Worm (Caenorhabditis elegans): Measurements from ENCODE around the gene Y73B3A.20.
A peak's percentile ranks its signal among the peaks of the same experiment; 100 is the strongest.
"Not testable (repeated sequence)": the region's sequence is repeated elsewhere in the genome, so short reads cannot be mapped to it uniquely, and the experiment has no call there.

Y73B3A.20 gene

DNA sequence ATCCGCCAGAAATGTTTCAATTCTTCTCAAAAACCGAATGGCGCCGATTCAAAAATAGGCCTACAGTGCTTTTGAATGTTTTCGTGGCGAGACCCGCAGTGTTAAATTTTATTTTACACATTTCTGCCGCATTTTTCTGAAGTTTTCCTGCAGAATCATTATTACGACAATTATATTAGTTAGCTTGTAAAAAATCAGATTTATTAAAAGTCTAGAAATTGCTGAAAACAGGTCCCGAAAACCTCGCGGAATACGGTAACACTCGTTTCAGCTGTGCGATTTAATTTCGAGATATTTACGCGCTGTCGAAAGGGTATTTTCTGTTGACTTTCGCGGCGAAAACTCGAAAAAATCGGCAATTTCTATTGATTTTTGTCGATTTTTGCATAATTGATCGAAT, at the start of gene Y73B3A.20:
Y73B3A.20 (plus strand) TSS at position 207 of the 400 bp plus-strand sequence.
- TF ChIP-seq unc-39, elt-3, nhr-28 (tag; optimal IDR thresholded peaks at IDR 0.05): not testable (repeated sequence)

DNA sequence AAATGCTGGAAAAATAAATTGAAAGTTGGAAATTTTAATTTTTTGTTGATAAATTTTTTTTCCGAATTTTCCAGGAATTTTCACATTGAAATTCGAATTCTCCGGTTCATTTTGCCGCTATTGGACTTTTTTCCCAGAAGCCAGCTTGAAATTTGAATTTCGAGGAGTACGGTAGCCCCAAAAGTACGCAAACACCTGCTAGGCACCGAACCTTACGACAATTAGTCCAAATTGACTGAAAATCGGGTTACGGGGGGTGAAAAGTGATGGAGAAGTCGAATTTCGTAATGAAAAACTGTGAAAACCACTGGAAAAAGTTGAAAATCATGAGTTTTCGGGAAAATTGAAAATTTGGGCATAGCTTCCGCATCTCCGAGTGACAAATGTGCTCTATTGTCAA, 37.3 kb upstream of the Y73B3A.20 start:
- TF ChIP-seq nhr-2 (tag; optimal IDR thresholded peaks at IDR 0.05) (no peak), tbx-8 (GFP tag; optimal IDR thresholded peaks at IDR 0.05) (no peak), sem-2 (GFP tag; optimal IDR thresholded peaks at IDR 0.05) (no peak), ztf-11 (tag; optimal IDR thresholded peaks at IDR 0.05) (no peak), elt-3 (tag; optimal IDR thresholded peaks at IDR 0.05) (no peak), drap-1 (GFP tag; optimal IDR thresholded peaks at IDR 0.05) (no peak), nhr-12 (tag; optimal IDR thresholded peaks at IDR 0.05) (no peak), ham-2 (GFP tag; optimal IDR thresholded peaks at IDR 0.05) (no peak), nhr-237 (tag; optimal IDR thresholded peaks at IDR 0.05) (no peak), unc-62 (GFP tag; optimal IDR thresholded peaks at IDR 0.05) (no peak), snpc-4 (tag; optimal IDR thresholded peaks at IDR 0.05) (no peak), lsy-2 (tag; optimal IDR thresholded peaks at IDR 0.05) (no peak), zip-8 (tag; optimal IDR thresholded peaks at IDR 0.05) (no peak), pha-4 (tag; optimal IDR thresholded peaks at IDR 0.05) (no peak), nhr-76 (tag; optimal IDR thresholded peaks at IDR 0.05) (no peak), mls-2 (tag; optimal IDR thresholded peaks at IDR 0.05) (no peak), M03D4.4 (tag; optimal IDR thresholded peaks at IDR 0.05) (no peak)

DNA sequence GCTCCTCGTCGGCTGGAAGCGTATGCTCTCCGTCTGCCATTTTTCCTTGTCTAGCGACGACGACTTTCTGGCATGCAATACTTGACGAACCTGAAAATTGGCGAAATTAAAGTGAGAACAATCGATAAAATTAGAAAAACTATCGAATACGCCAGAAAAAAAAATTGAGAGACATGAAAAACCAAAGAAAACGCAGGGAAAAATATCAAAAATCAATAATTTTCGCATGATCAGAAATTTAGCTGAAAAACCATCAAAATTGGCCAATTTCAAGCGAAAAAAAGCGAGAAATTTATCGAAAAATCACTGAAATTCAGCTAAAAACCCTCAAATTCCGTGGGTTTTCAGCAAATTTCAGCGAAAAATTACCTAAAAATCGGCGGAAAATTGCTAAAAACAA, 657 bp upstream of the Y73B3A.20 start, which contains the start of gene Y73B3A.1:
Y73B3A.1 (minus strand) TSS at position 101 of the 400 bp plus-strand sequence.
- TF ChIP-seq hlh-1 (tag; optimal IDR thresholded peaks at IDR 0.05); lsy-2 (tag; optimal IDR thresholded peaks at IDR 0.05); ceh-83 (GFP tag; optimal IDR thresholded peaks at IDR 0.05): not testable (repeated sequence)

DNA sequence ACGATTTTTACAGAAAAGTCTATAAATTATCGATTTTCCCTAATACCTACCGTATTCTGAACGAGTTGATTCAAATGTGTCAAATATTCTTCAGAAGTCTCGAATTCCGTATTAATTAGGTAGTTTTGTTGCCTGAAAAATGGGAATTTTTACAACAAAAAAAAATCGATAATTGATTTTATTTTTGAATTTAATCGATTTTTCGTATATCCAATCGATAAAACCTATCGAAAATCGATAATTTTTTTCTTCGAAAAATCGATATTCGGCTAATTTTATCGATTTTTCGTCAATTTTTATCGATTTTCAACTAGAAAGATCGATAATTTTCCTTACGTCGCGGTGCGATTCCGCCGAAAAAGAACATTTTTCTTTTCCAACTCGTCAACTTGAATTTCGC, 37.1 kb downstream of the Y73B3A.20 start:
- no peak for TF ChIP-seq ham-2 (GFP tag; optimal IDR thresholded peaks at IDR 0.05)
- TF ChIP-seq ceh-43 (GFP tag; optimal IDR thresholded peaks at IDR 0.05) = no peak
- no peak for TF ChIP-seq unc-120 (tag; optimal IDR thresholded peaks at IDR 0.05; ENCODE audit: poor library complexity, severe bottlenecking)
- no peak for TF ChIP-seq elt-1 (tag; optimal IDR thresholded peaks at IDR 0.05; ENCODE audit: borderline replicate concordance, insufficient read depth)
- TF ChIP-seq lin-32 (GFP tag; optimal IDR thresholded peaks at IDR 0.05) = no peak
- TF ChIP-seq sem-2 (GFP tag; optimal IDR thresholded peaks at IDR 0.05) = no peak
- TF ChIP-seq ces-1 (GFP tag; optimal IDR thresholded peaks at IDR 0.05) = no peak
- no peak for TF ChIP-seq bed-3 (GFP tag; optimal IDR thresholded peaks at IDR 0.05)
- TF ChIP-seq nhr-76 (tag; optimal IDR thresholded peaks at IDR 0.05) = no peak
- TF ChIP-seq elt-3 (tag; optimal IDR thresholded peaks at IDR 0.05) = no peak
- TF ChIP-seq tbx-8 (GFP tag; optimal IDR thresholded peaks at IDR 0.05) = no peak
- TF ChIP-seq M03D4.4 (tag; optimal IDR thresholded peaks at IDR 0.05) = no peak
- TF ChIP-seq blmp-1 (tag; optimal IDR thresholded peaks at IDR 0.05) = no peak
- TF ChIP-seq mab-5 (tag; optimal IDR thresholded peaks at IDR 0.05) = no peak
- no peak for TF ChIP-seq pha-4 (tag; optimal IDR thresholded peaks at IDR 0.05)
- TF ChIP-seq hlh-1 (tag; optimal IDR thresholded peaks at IDR 0.05) = no peak
- TF ChIP-seq mls-2 (tag; optimal IDR thresholded peaks at IDR 0.05) = no peak

DNA sequence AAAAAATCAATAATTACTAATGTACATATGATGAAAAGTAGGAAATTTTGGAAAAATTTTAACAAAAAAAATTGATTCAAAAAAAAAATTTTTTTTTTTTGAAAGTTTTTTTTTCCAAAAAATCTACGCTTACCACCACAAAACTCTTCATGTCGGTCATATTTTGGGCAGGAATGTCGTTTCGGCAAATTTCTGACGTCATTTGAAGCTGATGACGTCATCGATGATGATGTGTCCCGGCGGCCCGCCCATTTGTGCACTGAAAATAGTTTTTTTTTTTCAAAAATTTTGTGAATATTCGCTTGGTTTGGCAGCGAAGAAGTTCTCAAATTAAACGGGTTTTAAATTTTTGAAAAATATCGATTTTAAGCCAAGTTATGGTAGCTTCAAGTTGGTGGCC, 41.4 kb downstream of the Y73B3A.20 start:
- TF ChIP-seq nhr-12 (tag; optimal IDR thresholded peaks at IDR 0.05) (no peak), zip-8 (tag; optimal IDR thresholded peaks at IDR 0.05) (peak; percentile 94)

DNA sequence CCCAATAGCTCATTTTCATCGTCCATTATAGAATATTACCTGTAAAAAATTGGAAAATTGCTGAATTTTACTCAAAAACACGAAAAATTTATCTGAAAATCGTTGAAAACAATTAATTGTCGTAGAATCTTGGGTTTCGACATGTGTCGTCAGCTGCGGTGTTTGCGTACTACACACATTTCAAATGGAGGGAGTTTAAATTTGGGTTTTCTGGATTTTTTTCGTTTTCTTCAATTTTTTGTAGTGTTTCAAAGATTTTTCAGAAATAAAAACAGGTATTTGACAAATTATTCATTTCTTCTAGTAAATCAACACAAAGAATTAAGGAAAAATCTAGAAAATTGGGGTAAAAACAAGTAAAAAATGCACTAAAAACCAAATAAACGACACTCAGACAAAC, 57.2 kb downstream of the Y73B3A.20 start, which contains the start of gene Y73B3A.4:
Y73B3A.4 (minus strand) TSS at position 41 of the 400 bp plus-strand sequence.
- TF ChIP-seq drap-1 (GFP tag; optimal IDR thresholded peaks at IDR 0.05); sem-2 (GFP tag; optimal IDR thresholded peaks at IDR 0.05); mab-5 (tag; optimal IDR thresholded peaks at IDR 0.05): not testable (repeated sequence)
